Fruit fly (Drosophila melanogaster): ENCODE data around the gene dco.

The dco gene

DNA sequence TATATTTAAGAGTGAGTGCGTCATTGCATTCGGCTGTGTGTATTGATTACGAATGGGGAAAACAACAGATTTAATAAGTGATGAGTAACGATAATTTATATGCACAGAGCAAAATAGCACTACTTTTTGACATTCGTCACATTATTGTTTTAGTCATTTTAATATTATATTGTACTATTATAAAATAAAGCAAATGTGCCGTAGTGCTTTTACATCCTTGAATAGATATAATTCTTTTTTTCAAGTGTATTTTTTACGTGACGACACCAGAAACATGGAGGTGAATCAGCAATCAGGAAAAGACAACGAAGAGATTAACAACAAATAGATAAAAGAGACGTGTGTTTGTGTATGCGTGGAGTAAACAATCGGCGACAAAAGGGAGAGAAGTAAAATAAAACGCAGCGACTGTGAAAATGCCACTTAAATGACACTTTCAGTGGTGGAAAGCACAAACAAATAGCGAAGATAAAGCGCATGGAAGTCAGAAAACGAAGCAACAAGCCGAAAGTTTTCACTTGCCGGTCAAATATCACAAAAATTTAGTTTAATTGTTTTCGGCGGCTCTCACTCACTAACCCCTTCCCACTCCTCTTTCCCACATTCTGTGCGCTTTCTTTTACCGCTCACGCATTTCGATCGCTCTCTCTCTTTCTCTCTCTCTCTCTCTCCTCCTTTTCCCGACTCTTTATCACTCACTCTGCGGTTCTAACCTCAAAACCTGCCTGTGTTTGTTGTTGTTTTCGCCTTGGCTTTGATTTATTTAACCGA is 1.8 kb downstream of the dco start (continued):
- TF ChIP-seq Jarid2 (GFP tag; optimal IDR thresholded peaks at IDR 0.05) (peak; percentile 10), tin (GFP tag; optimal IDR thresholded peaks at IDR 0.05) (peak; percentile 81), CG8765 (GFP tag; IDR thresholded peaks at IDR 0.05) (peak; percentile 58), CG4404 (GFP tag; IDR thresholded peaks at IDR 0.05) (peak; percentile 48; the same call in 1 of the 2 replicates), chinmo (GFP tag; IDR thresholded peaks at IDR 0.05; ENCODE audit: partially characterized antibody) (no peak), zfh1 (GFP tag; IDR thresholded peaks at IDR 0.05) (peak; percentile 83), CG13123 (GFP tag; optimal IDR thresholded peaks at IDR 0.05) (peak; percentile 37), dati (GFP tag; IDR thresholded peaks at IDR 0.05) (peak; percentile 61; the same call in 1 of the 2 replicates), CG30431 (GFP tag; optimal IDR thresholded peaks at IDR 0.05) (peak; percentile 67), hbn (GFP tag; IDR thresholded peaks at IDR 0.05; ENCODE audit: partially characterized antibody) (no peak), mld (GFP tag; IDR thresholded peaks at IDR 0.05; ENCODE audit: partially characterized antibody) (no peak), kah (GFP tag; optimal IDR thresholded peaks at IDR 0.05) (peak; percentile 63), yki (optimal IDR thresholded peaks at IDR 0.05) (peak; percentile 30), cwo (GFP tag; optimal IDR thresholded peaks at IDR 0.05) (peak; percentile 70), bowl (GFP tag; IDR thresholded peaks at IDR 0.05) (0 out of 2 replicates have a peak, but pooled peaks have one; percentile 15), pho (GFP tag; optimal IDR thresholded peaks at IDR 0.05) (no peak), Dek (tag; optimal IDR thresholded peaks at IDR 0.05) (peak; percentile 70), ATbp (GFP tag; optimal IDR thresholded peaks at IDR 0.05) (peak; percentile 88), mirr (GFP tag; optimal IDR thresholded peaks at IDR 0.05) (no peak), salm (tag; optimal IDR thresholded peaks at IDR 0.05) (peak; percentile 71), CG6654 (GFP tag; optimal IDR thresholded peaks at IDR 0.05) (peak; percentile 61), wdn (GFP tag; IDR thresholded peaks at IDR 0.05) (peak; percentile 67), bsh (GFP tag; optimal IDR thresholded peaks at IDR 0.05) (peak; percentile 38 to 88), Bgb (GFP tag; IDR thresholded peaks at IDR 0.05; ENCODE audit: partially characterized antibody) (no peak), fd102C (GFP tag; optimal IDR thresholded peaks at IDR 0.05) (no peak), twi (tag; optimal IDR thresholded peaks at IDR 0.05) (peak; percentile 58), CG13624 (GFP tag; optimal IDR thresholded peaks at IDR 0.05) (no peak), exex (tag; optimal IDR thresholded peaks at IDR 0.05) (peak; percentile 59), Hr51 (GFP tag; optimal IDR thresholded peaks at IDR 0.05) (peak in 1 of 2 experiments; percentile 85), Oli (tag; optimal IDR thresholded peaks at IDR 0.05) (peak; percentile 86), caup (GFP tag; optimal IDR thresholded peaks at IDR 0.05; ENCODE audit: severe bottlenecking) (peak; percentile 80), CG43689 (GFP tag; IDR thresholded peaks at IDR 0.05) (no peak), jing (GFP tag; optimal IDR thresholded peaks at IDR 0.05) (peak; percentile 72), run (tag; optimal IDR thresholded peaks at IDR 0.05) (peak; percentile 73), CG6254 (GFP tag; optimal IDR thresholded peaks at IDR 0.05) (peak; percentile 86), lola (GFP tag; optimal IDR thresholded peaks at IDR 0.05) (peak in 1 of 3 experiments; percentile 81), crc (GFP tag; optimal IDR thresholded peaks at IDR 0.05) (no peak), CG3838 (GFP tag; optimal IDR thresholded peaks at IDR 0.05) (peak; percentile 19), CG18476 (GFP tag; optimal IDR thresholded peaks at IDR 0.05) (peak; percentile 49), jumu (GFP tag; optimal IDR thresholded peaks at IDR 0.05) (no peak), CG31388 (GFP tag; optimal IDR thresholded peaks at IDR 0.05) (peak; percentile 38), br (optimal IDR thresholded peaks at IDR 0.05) (no peak), NFAT (GFP tag; IDR thresholded peaks at IDR 0.05) (peak; percentile 50), NfI (GFP tag; optimal IDR thresholded peaks at IDR 0.05) (peak; percentile 81), onecut (GFP tag; IDR thresholded peaks at IDR 0.05) (peak; percentile 66; the same call in 1 of the 2 replicates), CG30403 (GFP tag; optimal IDR thresholded peaks at IDR 0.05) (peak; percentile 75), CG8478 (optimal IDR thresholded peaks at IDR 0.05) (no peak), CG13424 (tag; optimal IDR thresholded peaks at IDR 0.05) (peak; percentile 82), CG6683 (GFP tag; optimal IDR thresholded peaks at IDR 0.05) (peak; percentile 47)
